Worm (Caenorhabditis elegans): ENCODE results near the gene C25H3.14.

Gene C25H3.14

ce11 chrII:5649236-5650004 is 45.5 kb upstream of the C25H3.14 start, which contains the start of the genes sam-4, F59E12.17 and zyg-1 (continued):
- TF ChIP-seq ceh-40 (GFP tag; IDR thresholded peaks at IDR 0.05) (no peak), hsf-1 (GFP tag; IDR thresholded peaks at IDR 0.05) (no peak), atf-7 (tag; optimal IDR thresholded peaks at IDR 0.05) (no peak), pbrm-1 (GFP tag; IDR thresholded peaks at IDR 0.05) (peak; percentile 21; the same call in 1 of the 2 replicates), hrde-1 (tag; optimal IDR thresholded peaks at IDR 0.05; ENCODE audit: borderline replicate concordance) (no peak), rec-8 (tag; optimal IDR thresholded peaks at IDR 0.05) (no peak), sdz-38 (tag; optimal IDR thresholded peaks at IDR 0.05) (no peak), Y79H2A.3 (GFP tag; conservative IDR thresholded peaks at IDR 0.05) (no peak)

- no peak for TF ChIP-seq Y53F4B.3 (GFP tag; IDR thresholded peaks at IDR 0.05)
- no peak for TF ChIP-seq F33H1.4 (GFP tag; IDR thresholded peaks at IDR 0.05)
- peak; percentile 85 for TF ChIP-seq zfh-2 (GFP tag; conservative IDR thresholded peaks at IDR 0.05)
- TF ChIP-seq gei-17 (GFP tag; optimal IDR thresholded peaks at IDR 0.05): no peak
- peak; percentile 64; the same call in 1 of the 2 replicates for TF ChIP-seq egrh-3 (GFP tag; IDR thresholded peaks at IDR 0.05)
- TF ChIP-seq F39B2.1 (GFP tag; IDR thresholded peaks at IDR 0.05): no peak
- no peak for TF ChIP-seq F10E7.11 (tag; optimal IDR thresholded peaks at IDR 0.05)
Measured at ce11 chrII:5651426-5651825, 43.5 kb upstream of the C25H3.14 start.

DNA sequence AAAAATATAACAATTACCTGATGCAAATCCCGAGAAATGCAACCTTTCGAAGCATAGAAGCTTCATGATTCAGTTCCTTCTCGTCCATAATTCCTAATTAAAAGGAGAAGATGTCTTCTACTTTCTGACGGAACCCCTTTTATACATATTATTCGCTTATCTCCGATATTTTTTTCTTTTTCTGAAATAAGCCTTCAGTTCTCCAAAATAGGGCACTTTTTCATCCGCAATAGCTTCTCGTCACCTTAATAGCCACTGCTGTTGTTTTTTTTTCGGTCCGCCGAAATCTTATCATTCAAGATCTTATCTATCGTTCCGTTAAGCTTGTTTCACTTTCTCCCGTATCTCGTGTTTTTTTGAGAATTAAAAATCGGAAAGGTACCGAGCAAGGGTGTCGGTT is 42.6 kb upstream of the C25H3.14 start, which contains the start of gene bli-2:
TSS of gene bli-2 (minus strand) at position 101 of the 400 bp plus-strand sequence.
- TF ChIP-seq dpl-1 (GFP tag; optimal IDR thresholded peaks at IDR 0.05) (no peak), let-607 (tag; optimal IDR thresholded peaks at IDR 0.05) (no peak), madf-10 (tag; optimal IDR thresholded peaks at IDR 0.05) (no peak), pbrm-1 (GFP tag; IDR thresholded peaks at IDR 0.05) (no peak), chd-7 (tag; optimal IDR thresholded peaks at IDR 0.05) (no peak), ztf-28 (GFP tag; IDR thresholded peaks at IDR 0.05) (no peak), ZK185.1 (tag; optimal IDR thresholded peaks at IDR 0.05; ENCODE audit: poor library complexity, severe bottlenecking) (no peak), ceh-27 (GFP tag; optimal IDR thresholded peaks at IDR 0.05) (no peak), rec-8 (tag; optimal IDR thresholded peaks at IDR 0.05) (no peak), nfya-2 (GFP tag; IDR thresholded peaks at IDR 0.05) (no peak), K11D2.4 (GFP tag; IDR thresholded peaks at IDR 0.05) (no peak), F37B4.10 (GFP tag; IDR thresholded peaks at IDR 0.05) (no peak), F10E7.11 (tag; optimal IDR thresholded peaks at IDR 0.05) (no peak), hmg-20 (GFP tag; IDR thresholded peaks at IDR 0.05) (no peak), zfh-2 (GFP tag; conservative IDR thresholded peaks at IDR 0.05) (no peak), madf-8 (GFP tag; conservative IDR thresholded peaks at IDR 0.05) (no peak), akir-1 (GFP tag; optimal IDR thresholded peaks at IDR 0.05) (no peak), hlh-12 (tag; optimal IDR thresholded peaks at IDR 0.05) (no peak), lin-54 (GFP tag; optimal IDR thresholded peaks at IDR 0.05) (no peak), ets-4 (GFP tag; optimal IDR thresholded peaks at IDR 0.05) (no peak)

- TF ChIP-seq Y53G8AR.9 (GFP tag; conservative IDR thresholded peaks at IDR 0.05) (no peak), K11D2.4 (GFP tag; IDR thresholded peaks at IDR 0.05) (no peak), ama-1 (optimal IDR thresholded peaks at IDR 0.05) (no peak), ama-1 (GFP tag; optimal IDR thresholded peaks at IDR 0.05) (no peak), akir-1 (GFP tag; optimal IDR thresholded peaks at IDR 0.05) (no peak), pbrm-1 (GFP tag; IDR thresholded peaks at IDR 0.05) (no peak), hsf-1 (GFP tag; IDR thresholded peaks at IDR 0.05) (no peak), let-607 (tag; optimal IDR thresholded peaks at IDR 0.05) (no peak), ZK185.1 (tag; optimal IDR thresholded peaks at IDR 0.05; ENCODE audit: poor library complexity, severe bottlenecking) (no peak), hlh-12 (tag; optimal IDR thresholded peaks at IDR 0.05) (no peak), ceh-100 (GFP tag; IDR thresholded peaks at IDR 0.05) (no peak), ceh-79 (tag; optimal IDR thresholded peaks at IDR 0.05) (no peak), Y95B8A.8 (GFP tag; IDR thresholded peaks at IDR 0.05) (no peak), mxl-1 (tag; optimal IDR thresholded peaks at IDR 0.05) (no peak), madf-3 (GFP tag; IDR thresholded peaks at IDR 0.05) (no peak), gei-17 (GFP tag; optimal IDR thresholded peaks at IDR 0.05) (no peak), lsl-1 (GFP tag; optimal IDR thresholded peaks at IDR 0.05) (no peak), lin-35 (GFP tag; optimal IDR thresholded peaks at IDR 0.05) (no peak)
Measured at ce11 chrII:5654215-5654614, 40.7 kb upstream of the C25H3.14 start, which contains the start of gene F59E12.1. Gene F59E12.1 (plus strand): TSS chrII:5654515.
